Worm (Caenorhabditis elegans) whole organism, dauer: Measurements from ENCODE around the gene ndua-7.

ENCODE experiments used
- unc-62 ChIP-seq: sonication (generic microtip); optimal IDR thresholded peaks from 2 replicates; lab custom pipeline; 2017; ENCODE audit warnings: missing biosample characterization, missing genetic modification reagents, missing genetic modification characterization

The ndua-7 gene

DNA sequence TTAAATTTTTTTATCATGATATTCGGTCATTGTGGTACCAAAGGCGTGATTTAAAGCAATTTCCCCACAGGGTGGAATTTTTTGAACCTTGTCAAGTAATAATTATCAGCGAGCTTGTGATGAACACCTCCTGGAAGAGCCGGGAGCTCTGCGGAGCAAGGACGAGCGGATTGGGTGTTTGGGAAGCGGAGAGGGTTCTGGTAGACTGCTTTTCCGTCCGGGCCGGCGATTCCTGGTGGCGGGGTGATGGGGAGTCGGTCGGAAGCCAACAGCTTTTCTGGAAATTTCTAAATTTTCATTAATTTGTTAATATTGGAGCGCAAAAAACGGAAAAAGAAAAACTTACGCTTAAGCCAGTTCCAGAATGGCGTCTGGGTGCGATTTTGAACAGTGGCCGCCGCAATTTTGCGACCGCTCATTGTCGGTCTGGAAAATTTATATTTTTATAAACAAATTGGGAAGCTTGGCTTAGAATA is at the start of gene ndua-7:
Gene ndua-7 (minus strand): TSS at position 426 of the 476 bp plus-strand sequence.
- TF ChIP-seq unc-62 (GFP tag; lab: Kevin White, UChicago) = no peak

DNA sequence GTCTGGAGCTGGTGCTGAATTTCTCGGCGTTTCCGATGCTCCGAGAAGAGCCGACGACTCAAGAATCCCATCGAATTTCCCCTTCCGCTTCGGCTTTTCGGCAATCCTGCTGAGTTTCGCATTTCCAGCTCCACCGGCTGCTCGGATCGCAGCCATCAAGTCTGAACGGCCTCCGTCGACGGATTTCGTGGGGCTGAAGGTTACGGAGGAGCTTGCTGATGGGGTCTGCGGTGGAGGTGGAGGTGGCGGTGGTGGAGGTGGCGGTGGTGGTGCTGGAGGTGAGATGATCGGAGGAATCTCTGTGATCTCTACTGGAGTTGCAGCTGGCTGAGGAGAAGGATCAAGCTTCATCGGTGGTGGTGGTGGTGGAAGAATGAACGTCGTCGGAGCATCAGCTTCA is 48.6 kb upstream of the ndua-7 start:
- TF ChIP-seq unc-62 (GFP tag; lab: Kevin White, UChicago) = no peak

DNA sequence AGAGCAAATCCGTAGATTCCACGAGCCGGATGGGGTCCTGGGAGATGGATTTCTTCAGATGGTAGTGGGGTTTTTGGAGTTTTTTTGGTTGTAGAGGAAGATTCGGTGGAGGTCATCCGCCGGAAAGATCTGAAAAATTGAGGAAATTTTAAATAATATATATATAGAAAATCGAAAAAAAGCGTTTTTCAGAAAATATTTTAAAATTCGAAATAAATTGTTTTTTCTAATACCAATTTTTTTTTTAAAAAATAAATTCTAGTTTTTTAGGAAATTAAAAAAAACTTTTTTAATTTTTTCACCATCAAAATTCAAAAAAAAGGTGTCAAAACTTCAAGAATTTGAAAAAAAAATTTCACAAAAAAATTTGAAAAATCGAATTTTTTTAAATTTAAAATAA is 46.6 kb upstream of the ndua-7 start, which contains the start of the genes noa-1 and Y48E1B.17:
Gene noa-1 (minus strand): TSS at position 101 of the 400 bp plus-strand sequence.
Gene Y48E1B.17 (minus strand): TSS at position 129 of the 400 bp plus-strand sequence.
- no peak for TF ChIP-seq unc-62 (GFP tag; lab: Kevin White, UChicago)

DNA sequence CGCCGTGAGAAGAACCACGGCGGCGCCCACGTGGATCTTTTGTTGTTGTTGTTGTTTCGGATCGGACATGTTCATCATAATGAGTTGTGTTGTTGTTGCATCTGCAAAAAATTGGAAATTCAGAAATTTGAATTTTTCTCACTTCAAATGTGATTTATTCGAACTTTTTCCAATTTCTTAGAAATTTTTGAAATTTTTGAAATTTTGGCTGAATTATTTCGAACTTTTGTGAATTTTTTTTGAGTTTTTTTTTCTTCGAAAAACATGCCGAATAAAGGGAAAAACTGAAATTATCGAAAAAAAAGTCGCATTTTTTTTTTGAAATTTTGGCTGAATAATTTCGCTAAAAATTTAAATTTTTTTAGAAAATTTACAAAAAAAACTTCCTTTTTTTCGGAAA is 36.7 kb upstream of the ndua-7 start, which contains the start of gene snx-14:
Gene snx-14 (minus strand): TSS at position 101 of the 400 bp plus-strand sequence.
- TF ChIP-seq unc-62 (GFP tag; lab: Kevin White, UChicago) = no peak

DNA sequence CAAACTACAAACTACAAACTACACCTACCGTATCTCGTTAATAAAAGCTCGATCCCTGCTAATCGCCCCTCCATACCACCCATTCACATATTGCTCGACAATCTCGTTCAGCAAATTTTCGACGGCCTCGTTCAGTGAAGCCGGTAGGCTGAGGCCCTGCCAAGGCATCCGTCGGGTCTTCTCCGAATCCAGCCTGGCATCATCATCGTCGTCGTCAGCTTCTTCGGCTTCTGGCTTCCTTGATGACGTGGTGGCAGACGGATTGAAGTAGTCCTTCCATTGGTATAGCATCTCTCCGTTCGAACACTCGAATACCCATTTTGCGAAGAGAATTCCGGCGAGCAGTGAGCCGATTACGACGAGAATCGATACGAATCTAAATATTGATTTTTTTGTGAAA is 36.3 kb upstream of the ndua-7 start:
- no peak for TF ChIP-seq unc-62 (GFP tag; lab: Kevin White, UChicago)

DNA sequence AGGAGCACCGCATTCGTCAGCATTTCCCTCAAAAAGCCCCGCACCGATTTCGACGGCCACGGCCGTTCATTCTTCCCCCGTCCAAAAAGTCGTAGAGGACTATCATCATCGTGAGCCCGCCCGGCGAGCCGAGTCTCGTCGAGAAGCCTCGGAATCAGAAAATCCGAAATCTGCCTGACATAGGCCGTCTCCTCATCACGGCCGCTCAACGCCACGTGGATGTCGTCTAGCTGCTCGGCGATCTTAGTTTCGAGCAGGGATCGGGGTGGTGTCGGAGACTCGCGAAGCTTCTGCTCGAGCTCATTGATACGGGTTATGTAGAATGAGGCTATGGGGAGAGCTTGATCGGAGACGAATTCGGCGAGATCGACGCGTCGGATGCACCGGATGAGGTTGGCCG is 34.7 kb upstream of the ndua-7 start:
- no peak for TF ChIP-seq unc-62 (GFP tag; lab: Kevin White, UChicago)

DNA sequence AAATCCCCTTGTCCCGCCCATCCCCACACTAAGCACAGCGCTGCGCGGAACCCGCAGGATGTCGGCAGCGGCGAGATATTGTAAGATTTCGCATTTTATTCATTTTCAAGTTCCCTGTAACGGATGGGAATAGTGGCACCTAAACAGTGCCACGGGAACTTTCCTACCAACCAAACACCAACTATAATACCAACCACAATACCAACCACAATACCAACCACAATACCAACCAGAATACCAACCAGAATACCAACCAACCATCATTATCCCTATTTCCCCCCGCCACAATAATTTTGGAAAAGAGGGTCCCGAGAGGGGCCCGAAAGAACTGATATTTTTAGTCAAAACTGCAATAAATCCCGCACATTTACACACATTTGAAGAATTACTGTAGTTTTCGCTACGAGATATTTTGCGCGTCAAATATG is 27.6 kb upstream of the ndua-7 start:
- TF ChIP-seq unc-62 (GFP tag; lab: Kevin White, UChicago) = no peak

DNA sequence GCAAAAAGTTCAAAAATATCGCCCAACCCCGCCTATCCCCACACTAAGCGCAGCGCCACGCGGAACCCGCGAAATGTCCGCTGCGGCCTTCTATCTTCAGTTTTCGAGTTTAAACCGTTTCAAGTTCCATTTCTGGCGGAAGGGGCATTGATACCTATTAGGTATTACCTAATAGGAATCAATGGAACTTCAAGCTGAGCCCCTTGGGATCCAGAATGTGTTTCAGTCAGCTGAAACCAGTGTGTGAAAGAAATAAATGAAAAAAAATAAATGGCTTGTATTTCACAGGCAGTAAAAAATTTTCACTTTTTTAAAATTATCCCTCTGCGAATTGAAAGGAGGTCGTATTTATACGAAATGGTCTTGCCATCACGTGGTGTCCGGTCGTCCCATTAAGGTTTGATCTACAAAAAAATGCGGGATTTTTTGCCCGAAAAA is 26.8 kb upstream of the ndua-7 start:
- TF ChIP-seq unc-62 (GFP tag; lab: Kevin White, UChicago) = no peak

DNA sequence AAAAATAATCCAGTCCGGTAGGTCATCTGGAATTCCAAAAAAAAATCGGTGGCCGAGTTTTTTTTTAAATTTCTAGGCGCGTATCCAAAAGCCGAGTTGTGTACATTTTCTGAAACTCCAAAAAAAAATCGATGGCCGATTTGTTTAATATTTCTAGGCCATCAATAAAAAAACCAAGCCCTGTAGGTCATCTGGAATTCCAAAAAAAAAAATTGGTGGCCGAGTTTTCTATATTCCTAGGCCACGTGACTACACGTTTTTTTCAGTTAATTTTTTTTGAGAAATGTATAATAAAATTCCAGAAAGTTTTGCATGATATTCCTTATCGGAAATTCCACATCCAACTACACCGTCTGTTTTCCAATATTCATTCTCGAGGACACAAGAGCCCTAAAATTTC is 23.2 kb upstream of the ndua-7 start, which contains the start of gene sre-45:
Gene sre-45 (plus strand): TSS at position 301 of the 400 bp plus-strand sequence.
- TF ChIP-seq unc-62 (GFP tag; lab: Kevin White, UChicago) = no peak

DNA sequence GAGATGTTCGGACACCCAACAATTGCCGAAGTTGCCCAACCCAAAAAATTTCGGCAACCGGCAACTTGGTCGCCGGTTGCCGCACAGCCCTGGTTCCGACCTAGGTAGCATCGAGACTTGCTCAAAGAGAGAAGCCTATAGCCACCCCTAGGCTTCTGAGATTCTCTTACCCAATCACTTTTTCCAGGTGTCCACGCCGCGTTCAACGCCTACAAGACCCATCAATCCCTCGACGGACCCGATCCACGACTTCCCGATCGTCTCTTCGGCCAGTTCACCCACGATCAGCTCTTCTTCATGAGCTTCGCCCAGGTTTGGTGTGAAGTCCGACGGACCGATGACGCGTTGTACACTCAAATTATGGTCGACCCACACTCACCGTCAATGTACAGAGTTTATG is 21.4 kb upstream of the ndua-7 start:
- no peak for TF ChIP-seq unc-62 (GFP tag; lab: Kevin White, UChicago)

DNA sequence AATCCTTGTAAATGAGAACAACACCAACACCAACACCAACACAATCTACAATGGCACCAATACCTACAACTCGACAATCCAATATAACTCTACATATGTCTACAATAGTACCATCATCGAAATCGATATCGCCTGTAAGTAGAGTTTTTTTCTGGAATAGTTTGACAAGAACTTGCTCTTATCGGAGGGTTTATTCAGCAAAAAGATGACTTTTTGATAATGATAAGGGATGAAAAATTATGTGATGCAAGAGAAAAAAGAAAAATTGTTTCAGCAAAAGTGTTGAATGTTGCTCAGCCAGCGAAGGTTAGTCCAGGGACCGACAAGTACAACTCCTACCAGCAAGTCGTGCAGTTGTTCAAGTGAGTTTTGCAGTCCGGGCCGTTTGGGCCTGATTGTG is 14.2 kb upstream of the ndua-7 start:
- TF ChIP-seq unc-62 (GFP tag; lab: Kevin White, UChicago) = no peak

DNA sequence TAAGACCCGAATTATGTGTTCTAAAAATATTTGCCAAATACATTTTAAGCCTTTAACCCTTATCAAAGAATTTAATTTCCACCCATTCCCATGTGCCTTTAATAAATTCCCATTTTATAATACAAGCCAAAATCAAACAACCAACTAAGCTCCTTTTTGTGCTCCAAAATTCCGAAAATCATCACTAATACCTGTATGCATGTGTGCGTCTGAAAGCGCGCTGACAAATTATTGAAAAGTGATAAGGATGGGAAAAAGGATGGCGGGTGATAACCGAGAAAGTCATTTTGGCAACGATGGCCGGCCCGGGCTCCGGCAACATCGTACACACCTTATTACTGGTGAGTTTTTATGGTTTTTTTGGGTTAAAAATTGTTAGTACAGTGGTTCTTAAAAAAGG is 13.1 kb upstream of the ndua-7 start, which contains the start of gene nep-17:
Gene nep-17 (plus strand): TSS at position 285 of the 400 bp plus-strand sequence.
- no peak for TF ChIP-seq unc-62 (GFP tag; lab: Kevin White, UChicago)

DNA sequence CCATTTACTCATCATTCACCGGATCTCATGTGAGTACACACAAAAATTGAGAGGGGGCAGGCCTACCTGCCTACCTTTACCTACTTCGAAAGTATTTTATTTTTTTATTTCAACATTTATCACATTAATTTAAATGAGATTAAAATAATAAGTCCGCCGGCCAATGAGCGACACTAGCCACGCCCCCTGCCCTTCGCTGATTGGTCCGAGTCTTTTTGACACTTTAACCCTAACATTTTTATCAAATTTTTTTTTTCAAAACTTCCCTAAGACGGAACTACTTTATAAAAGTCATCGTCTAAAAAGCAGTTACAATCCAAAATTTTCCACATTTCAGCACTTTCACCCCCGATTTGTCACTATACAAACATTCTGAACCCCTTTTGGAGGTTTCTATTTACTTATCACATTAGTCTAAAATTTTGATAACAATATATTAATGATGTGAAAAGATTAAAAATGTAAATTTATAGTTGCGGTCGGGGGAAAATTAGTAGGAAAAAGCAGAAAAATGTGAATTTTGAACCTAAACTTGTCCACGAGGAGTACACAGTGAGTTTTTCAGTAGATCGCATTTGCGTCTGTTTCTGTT is 11.7 kb upstream of the ndua-7 start:
- no peak for TF ChIP-seq unc-62 (GFP tag; lab: Kevin White, UChicago)

DNA sequence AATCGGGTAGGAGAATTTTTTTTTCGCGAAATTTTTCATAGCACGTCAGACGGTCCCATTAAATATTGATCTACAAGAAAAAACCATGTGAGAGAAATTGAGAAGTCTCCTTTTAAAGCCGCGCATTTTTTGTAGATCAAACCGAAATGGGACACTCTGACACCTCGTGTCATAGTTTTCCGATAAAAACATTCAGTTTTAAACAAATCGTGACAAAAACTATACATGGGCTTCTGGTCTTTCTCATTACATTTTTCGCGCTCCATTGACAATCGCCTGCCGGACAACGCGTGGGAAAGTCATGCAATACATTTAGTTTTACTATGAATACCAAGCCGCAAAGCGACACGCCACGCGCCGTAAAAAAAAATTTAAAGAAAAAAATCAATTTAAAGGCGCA is 11.0 kb upstream of the ndua-7 start:
- TF ChIP-seq unc-62 (GFP tag; lab: Kevin White, UChicago) = no peak

DNA sequence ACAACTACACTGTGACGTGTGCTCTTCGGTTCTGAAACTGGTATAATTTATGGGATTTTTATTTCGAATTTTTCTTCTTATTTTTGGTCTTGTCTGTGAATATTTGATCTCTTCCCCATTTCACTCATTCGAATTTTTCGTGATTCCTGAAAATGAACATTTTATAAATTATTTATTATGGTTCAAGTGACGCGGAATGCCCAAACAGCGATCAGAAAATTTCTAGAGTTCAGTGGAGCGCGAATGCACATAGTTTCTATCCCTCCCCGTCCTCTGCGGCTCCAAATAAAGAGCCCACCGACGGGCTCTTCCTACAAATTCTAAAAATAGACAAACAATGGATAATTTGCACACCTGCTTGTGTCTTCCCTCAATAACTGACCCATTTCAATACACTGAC is 9.3 kb upstream of the ndua-7 start, which contains the start of gene F54F11.1:
Gene F54F11.1 (plus strand): TSS at position 301 of the 400 bp plus-strand sequence.
- TF ChIP-seq unc-62 (GFP tag; lab: Kevin White, UChicago) = no peak

DNA sequence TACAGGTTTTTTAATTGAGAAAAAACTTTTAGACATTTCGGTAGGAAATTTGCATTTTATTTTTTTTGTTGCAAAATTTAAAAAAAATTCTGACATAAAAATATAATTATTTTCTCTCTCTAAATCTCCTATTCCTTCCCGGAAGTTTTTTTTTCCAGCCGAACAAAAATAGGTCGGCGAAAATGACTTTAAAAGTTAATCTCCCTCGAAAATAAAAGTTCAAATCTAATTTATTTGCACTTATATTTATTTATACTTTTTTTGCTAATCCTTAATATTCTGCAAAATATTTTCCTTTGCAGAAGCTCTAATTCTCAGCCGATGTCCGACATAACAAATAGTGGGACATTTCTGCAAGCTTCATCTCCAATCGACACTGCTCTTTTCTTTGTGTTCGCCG is 7.2 kb upstream of the ndua-7 start, which contains the start of gene F45H10.5:
Gene F45H10.5 (plus strand): TSS at position 301 of the 400 bp plus-strand sequence.
- no peak for TF ChIP-seq unc-62 (GFP tag; lab: Kevin White, UChicago)

DNA sequence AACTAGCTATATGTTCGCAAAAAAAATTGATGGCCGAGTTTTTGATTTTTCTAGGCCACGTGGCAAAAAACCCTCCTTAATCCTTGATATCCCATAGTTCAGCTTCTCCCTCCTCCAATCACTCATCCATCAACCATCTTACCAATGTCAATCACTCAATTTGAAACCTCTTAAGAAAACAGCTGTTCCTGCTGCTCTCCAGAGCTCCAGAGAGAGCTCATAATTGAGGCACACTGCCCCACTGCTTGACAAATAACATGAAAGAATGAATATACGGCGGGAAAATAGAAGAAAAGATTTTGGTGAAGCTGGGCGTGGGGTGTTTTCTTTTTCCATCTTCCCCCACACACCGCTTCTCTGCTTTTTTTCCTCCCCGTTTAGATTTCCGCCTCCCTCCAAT is 6.2 kb upstream of the ndua-7 start:
- TF ChIP-seq unc-62 (GFP tag; lab: Kevin White, UChicago) = no peak
